Worm (Caenorhabditis elegans) whole organism, late embryonic: ENCODE data around the gene aqp-5.

ENCODE experiments used
- F13H6.1 ChIP-seq: sonication (generic microtip); optimal IDR thresholded peaks from 2 replicates; lab custom pipeline; 2016; ENCODE audit warnings: missing genetic modification characterization, missing compliant biosample characterization
- ama-1 ChIP-seq: fragments of 150-350 bp; optimal IDR thresholded peaks from 2 replicates; lab custom pipeline; 2014
- dve-1 ChIP-seq: sonication (generic microtip); optimal IDR thresholded peaks from 2 replicates; lab custom pipeline; 2017; ENCODE audit warnings: antibody characterized with exemption, mild to moderate bottlenecking, missing genetic modification characterization, missing compliant biosample characterization
- elt-2 ChIP-seq: sonication (generic microtip); optimal IDR thresholded peaks from 2 replicates; lab custom pipeline; 2016; ENCODE audit warnings: missing genetic modification reagents, missing genetic modification characterization, missing compliant biosample characterization
- gmeb-2 ChIP-seq: sonication (generic microtip); optimal IDR thresholded peaks from 2 replicates; lab custom pipeline; 2016; ENCODE audit warnings: missing genetic modification characterization, inconsistent platforms, missing compliant biosample characterization
- hlh-8 ChIP-seq: sonication (generic microtip); optimal IDR thresholded peaks from 2 replicates; lab custom pipeline; 2016; ENCODE audit warnings: missing genotype, missing genetic modification characterization, missing compliant biosample characterization
- lin-11 ChIP-seq: fragments of 200-800 bp; sonication (Bioruptor generic); optimal IDR thresholded peaks from 2 replicates; lab custom pipeline; 2018; ENCODE audit warnings: mild to moderate bottlenecking, missing genetic modification characterization, missing compliant biosample characterization
- nfya-1 ChIP-seq: sonication (generic microtip); optimal IDR thresholded peaks from 2 replicates; lab custom pipeline; 2017; ENCODE audit warnings: missing genetic modification characterization, mild to moderate bottlenecking, missing compliant biosample characterization, antibody characterized with exemption, moderate library complexity
- nhr-11 ChIP-seq: fragments of 150-350 bp; optimal IDR thresholded peaks from 2 replicates; lab custom pipeline; 2014; ENCODE audit warnings: missing biosample characterization, missing genetic modification characterization
- pat-9 ChIP-seq: fragments of 200-800 bp; sonication (Bioruptor generic); optimal IDR thresholded peaks from 2 replicates; lab custom pipeline; 2018; ENCODE audit warnings: mild to moderate bottlenecking, missing genetic modification characterization, moderate library complexity, missing compliant biosample characterization
- pha-2 ChIP-seq: sonication (generic microtip); optimal IDR thresholded peaks from 2 replicates; lab custom pipeline; 2017; ENCODE audit warnings: mild to moderate bottlenecking, missing genetic modification characterization, missing compliant biosample characterization

DNA sequence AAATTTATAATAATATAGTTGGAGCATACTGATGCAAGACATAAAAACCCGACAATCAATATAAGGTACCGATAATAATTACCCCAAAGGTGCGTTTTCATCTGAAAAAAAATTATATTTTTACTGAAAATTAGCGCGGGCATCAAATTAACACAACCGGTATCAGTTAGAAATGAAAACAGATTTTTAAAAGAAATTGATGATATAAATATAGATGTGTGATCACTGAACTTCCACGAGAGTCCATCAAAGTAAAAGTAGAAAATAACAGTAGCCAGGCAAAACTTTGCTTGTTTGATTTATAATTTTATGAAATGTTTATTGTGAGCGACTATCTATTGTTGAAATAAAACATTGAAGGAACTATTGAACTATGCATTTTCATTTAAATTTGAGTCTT, 9.8 kb downstream of the aqp-5 start, which contains the start of gene C35A5.3:
- no peak for TF ChIP-seq hlh-8
- no peak for TF ChIP-seq nhr-11 (tag; lab: Kevin White, UChicago)
- TF ChIP-seq F13H6.1 (tag; lab: Kevin White, UChicago), result no peak
- TF ChIP-seq pha-2 (tag; lab: Kevin White, UChicago), result no peak
- TF ChIP-seq pat-9 (tag; lab: Kevin White, UChicago), result no peak
- no peak for TF ChIP-seq gmeb-2 (tag; lab: Kevin White, UChicago)
- TF ChIP-seq lin-11 (tag; lab: Kevin White, UChicago), result no peak
- TF ChIP-seq dve-1, result no peak
- TF ChIP-seq ama-1 (lab: Kevin White, UChicago), result no peak
- TF ChIP-seq elt-2 (tag; lab: Kevin White, UChicago), result no peak
- no peak for TF ChIP-seq nfya-1 (tag; lab: Kevin White, UChicago)
